Worm (Caenorhabditis elegans): ENCODE data around the gene B0244.15.
A peak's percentile ranks its signal among the peaks of the same experiment; 100 is the strongest.

The B0244.15 gene

DNA sequence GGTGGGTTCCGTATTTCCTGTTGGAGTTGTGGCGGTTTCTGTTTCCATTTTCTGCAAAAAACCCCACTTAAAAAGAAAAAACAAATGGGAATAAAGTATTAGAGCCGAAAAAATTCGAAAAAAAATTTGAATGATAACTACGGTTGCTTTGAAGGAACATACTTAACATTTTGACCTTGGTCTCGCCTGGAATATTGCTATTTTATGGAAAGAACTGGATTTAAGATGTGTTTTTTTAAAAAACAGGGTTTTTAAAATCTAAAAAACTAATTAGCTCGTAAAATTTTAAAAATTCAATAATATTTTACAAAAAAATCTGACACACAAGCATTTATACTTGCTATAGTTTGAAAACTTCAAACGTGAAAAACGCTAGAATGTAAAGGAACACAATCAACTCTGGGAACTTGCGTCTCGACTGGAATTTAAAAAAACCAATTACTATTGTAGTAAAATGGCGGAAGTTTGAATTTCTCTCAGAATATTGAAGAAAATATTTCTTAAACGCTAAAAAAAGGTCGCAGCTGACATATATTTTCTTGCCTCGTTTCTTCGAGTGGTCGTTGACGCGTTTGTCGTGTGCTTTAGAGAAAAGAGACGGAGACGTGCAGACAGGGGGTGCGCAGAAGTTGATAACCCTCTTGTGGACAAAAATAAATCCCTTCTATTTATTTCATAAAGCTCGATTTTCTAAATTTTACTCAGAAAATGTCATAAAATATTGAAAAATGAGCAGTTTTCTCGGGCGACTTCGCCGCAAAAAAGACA lies 45.0 kb upstream of the B0244.15 start, which contains the start of the genes lgg-3 and rgs-5 (continued):
- no peak for TF ChIP-seq ceh-82 (tag; optimal IDR thresholded peaks at IDR 0.05)

DNA sequence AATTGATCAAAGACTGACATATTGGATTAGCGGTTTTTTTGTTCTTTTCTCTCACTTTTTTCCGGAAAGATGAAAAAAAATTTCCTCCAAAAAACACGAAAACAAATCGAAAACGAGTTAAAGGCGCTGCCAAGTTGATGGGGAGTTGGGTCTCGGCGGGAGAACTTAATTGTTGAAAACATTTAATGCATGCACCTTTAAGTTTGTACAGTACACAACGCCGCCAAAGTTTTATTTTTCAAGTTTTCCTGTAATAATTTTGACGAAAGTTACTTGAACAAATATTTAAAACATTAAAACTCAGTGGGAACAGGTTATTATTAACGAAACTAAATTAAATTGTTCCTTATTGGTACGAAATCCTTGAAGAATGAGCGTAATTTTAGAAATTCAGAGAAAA lies 41.7 kb upstream of the B0244.15 start:
- TF ChIP-seq nhr-77 (tag; optimal IDR thresholded peaks at IDR 0.05): no peak
- TF ChIP-seq mdl-1 (tag; optimal IDR thresholded peaks at IDR 0.05): no peak
- TF ChIP-seq dmd-4 (tag; optimal IDR thresholded peaks at IDR 0.05): no peak
- no peak for TF ChIP-seq sem-4 (tag; optimal IDR thresholded peaks at IDR 0.05)
- TF ChIP-seq ztf-11 (tag; optimal IDR thresholded peaks at IDR 0.05): no peak
- TF ChIP-seq nhr-25 (tag; optimal IDR thresholded peaks at IDR 0.05): no peak
- no peak for TF ChIP-seq skn-1 (tag; optimal IDR thresholded peaks at IDR 0.05)
- no peak for TF ChIP-seq mab-5 (tag; optimal IDR thresholded peaks at IDR 0.05)
- TF ChIP-seq Y55F3AM.14 (GFP tag; optimal IDR thresholded peaks at IDR 0.05): no peak
- no peak for TF ChIP-seq ceh-16 (tag; optimal IDR thresholded peaks at IDR 0.05)
- no peak for TF ChIP-seq lin-39 (tag; optimal IDR thresholded peaks at IDR 0.05)
- no peak for TF ChIP-seq sma-3 (GFP tag; optimal IDR thresholded peaks at IDR 0.05)
- no peak for TF ChIP-seq nhr-6 (tag; optimal IDR thresholded peaks at IDR 0.05)

DNA sequence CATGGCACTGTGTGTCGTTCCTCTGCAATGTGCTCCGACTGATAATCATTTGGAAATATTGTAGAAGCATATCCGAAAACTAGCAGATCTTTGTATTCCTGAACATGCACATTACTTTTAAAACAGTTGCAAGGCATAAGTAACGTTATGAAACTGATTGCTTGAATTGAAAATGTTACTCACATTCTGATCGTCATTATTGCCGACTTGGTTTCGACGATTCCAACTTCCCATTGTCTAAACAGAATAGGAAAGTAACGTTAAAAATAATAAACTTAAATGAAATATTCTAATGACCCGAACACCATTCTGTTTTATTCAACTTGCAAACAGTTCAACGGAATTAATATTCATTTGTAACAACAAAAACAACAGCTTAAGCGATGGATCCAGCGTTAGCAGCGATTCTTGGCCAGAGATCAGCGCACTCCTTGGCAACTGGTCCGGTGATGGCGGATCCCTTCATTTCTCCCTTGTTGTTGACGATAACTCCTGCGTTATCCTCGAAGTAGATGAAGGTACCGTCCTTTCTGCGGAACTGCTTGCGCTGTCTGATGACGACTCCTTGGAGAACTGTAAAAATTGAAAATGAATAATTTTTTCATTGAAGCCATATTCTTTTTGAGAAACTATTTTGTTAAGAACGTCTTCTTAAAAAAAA lies 37.8 kb upstream of the B0244.15 start, which contains the start of gene swp-1:
Gene swp-1 (minus strand): TSS at position 298 of the 661 bp plus-strand sequence.
- TF ChIP-seq unc-62 (GFP tag; optimal IDR thresholded peaks at IDR 0.05): no peak
- TF ChIP-seq peb-1 (tag; optimal IDR thresholded peaks at IDR 0.05): no peak
- TF ChIP-seq ceh-82 (tag; optimal IDR thresholded peaks at IDR 0.05): no peak

DNA sequence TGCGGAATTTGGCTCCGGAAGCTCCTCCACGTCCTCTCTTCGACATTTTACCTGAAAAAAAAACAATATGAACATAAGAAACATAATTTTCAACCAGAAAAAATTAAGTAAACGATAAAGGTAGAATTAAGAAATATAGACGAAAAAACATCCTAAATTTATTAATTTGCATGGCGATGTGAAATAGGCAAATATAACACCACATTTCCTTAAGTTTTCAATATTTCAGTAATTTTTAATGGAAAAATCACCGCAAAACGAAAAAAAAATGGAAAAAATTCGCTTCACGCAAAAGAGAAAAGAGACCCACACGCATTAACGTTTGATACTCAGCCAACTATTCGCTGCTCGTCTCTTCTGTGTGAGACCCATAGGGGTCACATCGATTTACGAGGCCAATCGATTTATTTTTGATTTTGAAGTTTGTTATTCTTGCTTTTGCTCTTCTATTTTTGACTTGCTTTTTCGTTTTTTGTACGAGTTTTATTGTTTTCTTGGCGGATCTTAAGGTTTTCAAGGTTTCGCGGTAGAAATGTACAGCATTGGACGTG lies 37.0 kb upstream of the B0244.15 start, which contains the start of gene rpl-23:
Gene rpl-23 (minus strand): TSS at position 51 of the 551 bp plus-strand sequence.
- no peak for TF ChIP-seq Y55F3AM.14 (GFP tag; optimal IDR thresholded peaks at IDR 0.05)
- peak; percentile 88 for TF ChIP-seq ztf-4 (tag; optimal IDR thresholded peaks at IDR 0.05)
- no peak for TF ChIP-seq lin-39 (tag; optimal IDR thresholded peaks at IDR 0.05)
- peak in 1 of 2 experiments; percentile 29 for TF ChIP-seq mdl-1 (tag; optimal IDR thresholded peaks at IDR 0.05)
- TF ChIP-seq nhr-21 (tag; optimal IDR thresholded peaks at IDR 0.05): peak; percentile 89
- peak; percentile 84 for TF ChIP-seq zag-1 (tag; optimal IDR thresholded peaks at IDR 0.05)
- TF ChIP-seq gmeb-1 (tag; optimal IDR thresholded peaks at IDR 0.05): peak; percentile 91
- TF ChIP-seq egl-27 (tag; optimal IDR thresholded peaks at IDR 0.05): peak; percentile 76
- peak; percentile 25 for TF ChIP-seq nhr-77 (tag; optimal IDR thresholded peaks at IDR 0.05)
- TF ChIP-seq nhr-129 (tag; optimal IDR thresholded peaks at IDR 0.05): peak; percentile 98
- TF ChIP-seq nhr-12 (tag; optimal IDR thresholded peaks at IDR 0.05): no peak
- TF ChIP-seq unc-62 (GFP tag; optimal IDR thresholded peaks at IDR 0.05): no peak
- TF ChIP-seq sma-3 (GFP tag; optimal IDR thresholded peaks at IDR 0.05): peak; percentile 88
- TF ChIP-seq aly-2 (tag; optimal IDR thresholded peaks at IDR 0.05): no peak
- TF ChIP-seq ama-1 (optimal IDR thresholded peaks at IDR 0.05): peak; percentile 83
- no peak for TF ChIP-seq ztf-1 (GFP tag; conservative IDR thresholded peaks at IDR 0.05)
- TF ChIP-seq F13H6.1 (tag; optimal IDR thresholded peaks at IDR 0.05): peak; percentile 78
- no peak for TF ChIP-seq nhr-23 (tag; optimal IDR thresholded peaks at IDR 0.05)
- peak; percentile 97 for TF ChIP-seq crh-2 (tag; optimal IDR thresholded peaks at IDR 0.05)
- TF ChIP-seq mbf-1 (tag; optimal IDR thresholded peaks at IDR 0.05): no peak
- no peak for TF ChIP-seq elt-1 (tag; optimal IDR thresholded peaks at IDR 0.05)
- TF ChIP-seq nhr-6 (tag; optimal IDR thresholded peaks at IDR 0.05): peak; percentile 92
- peak; percentile 85 to 96 for TF ChIP-seq lsy-2 (tag; optimal IDR thresholded peaks at IDR 0.05)
- TF ChIP-seq unc-39 (tag; optimal IDR thresholded peaks at IDR 0.05): no peak
- TF ChIP-seq peb-1 (tag; optimal IDR thresholded peaks at IDR 0.05): no peak
- peak; percentile 12 for TF ChIP-seq nhr-10 (tag; optimal IDR thresholded peaks at IDR 0.05)
- TF ChIP-seq ceh-16 (tag; optimal IDR thresholded peaks at IDR 0.05): peak; percentile 55
- peak; percentile 80 for TF ChIP-seq blmp-1 (tag; optimal IDR thresholded peaks at IDR 0.05; ENCODE audit: insufficient read depth)
- peak; percentile 95 for TF ChIP-seq nhr-25 (tag; optimal IDR thresholded peaks at IDR 0.05)
- peak; percentile 96 for TF ChIP-seq lin-13 (GFP tag; optimal IDR thresholded peaks at IDR 0.05)
- TF ChIP-seq lin-11 (tag; optimal IDR thresholded peaks at IDR 0.05): peak; percentile 92
- peak; percentile 90 for TF ChIP-seq sma-9 (GFP tag; optimal IDR thresholded peaks at IDR 0.05)
- TF ChIP-seq sma-9 (tag; optimal IDR thresholded peaks at IDR 0.05): no peak
- TF ChIP-seq C34F6.9 (tag; optimal IDR thresholded peaks at IDR 0.05): peak; percentile 97
- TF ChIP-seq R02D3.7 (tag; optimal IDR thresholded peaks at IDR 0.05): peak; percentile 96
- TF ChIP-seq skn-1 (tag; optimal IDR thresholded peaks at IDR 0.05): peak; percentile 7
- TF ChIP-seq elt-3 (tag; optimal IDR thresholded peaks at IDR 0.05): no peak
- no peak for TF ChIP-seq dmd-4 (tag; optimal IDR thresholded peaks at IDR 0.05)
- TF ChIP-seq ztf-11 (tag; optimal IDR thresholded peaks at IDR 0.05): no peak
- no peak for TF ChIP-seq alr-1 (tag; optimal IDR thresholded peaks at IDR 0.05)
- peak; percentile 85 for TF ChIP-seq mab-5 (tag; optimal IDR thresholded peaks at IDR 0.05)
- peak; percentile 84 for TF ChIP-seq sem-4 (tag; optimal IDR thresholded peaks at IDR 0.05)
